Worm (Caenorhabditis elegans) whole organism, early embryonic: Measurements from ENCODE around the gene fbxa-19.

Experiments used
- F13C5.2 ChIP-seq: sonication (generic microtip); optimal IDR thresholded peaks from 2 replicates; lab custom pipeline; 2017; ENCODE audit warnings: mild to moderate bottlenecking, missing genetic modification characterization, inconsistent platforms, missing compliant biosample characterization
- ama-1 ChIP-seq: fragments of 150-350 bp; optimal IDR thresholded peaks from 2 replicates; lab custom pipeline; 2014
- hnd-1 ChIP-seq: sonication (generic microtip); optimal IDR thresholded peaks from 2 replicates; lab custom pipeline; 2016; ENCODE audit warnings: missing genetic modification characterization, missing compliant biosample characterization

ce11 chrIII:1307333-1307732 lies 7.9 kb upstream of the fbxa-19 start:
- no peak for TF ChIP-seq ama-1
- TF ChIP-seq F13C5.2 = no peak
- TF ChIP-seq hnd-1 (tag; lab: Kevin White, UChicago) = no peak
